Fruit fly (Drosophila melanogaster) whole organism: ENCODE measurements around the gene Faf2.

ENCODE experiments used
- CG8478 ChIP-seq: fragments of >200 bp; optimal IDR thresholded peaks from 2 replicates; lab custom pipeline; 2018; ENCODE audit warnings: inconsistent platforms
- Dll ChIP-seq: fragments of >200 bp; optimal IDR thresholded peaks from 2 replicates; lab custom pipeline; 2017
- EcR ChIP-seq, 2 experiments: fragments of >200 bp; optimal IDR thresholded peaks; 2 replicates each; lab custom pipeline; 2017; ENCODE audit warnings: missing biosample characterization in 2 of 2, missing genetic modification characterization in 2 of 2, missing genetic modification reagents in 2 of 2
- psq ChIP-seq: fragments of >200 bp; optimal IDR thresholded peaks from 2 replicates; lab custom pipeline; 2017
- usp ChIP-seq: fragments of >200 bp; optimal IDR thresholded peaks from 2 replicates; lab custom pipeline; 2017; ENCODE audit warnings: missing biosample characterization, missing genetic modification characterization, mixed read lengths

dm6 chr2L:18708239-18708891 lies at the start of gene Faf2, which contains the start of gene Grip71:
- TF ChIP-seq usp (GFP tag; lab: Kevin White, UChicago) (no peak), psq (lab: Kevin White, UChicago) (no peak), Dll (lab: Kevin White, UChicago) (no peak), EcR (GFP tag; optimal IDR thresholded peaks at IDR 0.05; lab: Kevin White, UChicago) (no peak), CG8478 (no peak)
